Worm (Caenorhabditis elegans) whole organism, midembryonic: ENCODE measurements around the gene C06E4.1.

Source experiments
- T22C8.4 ChIP-seq: fragments of 200-800 bp; sonication (Bioruptor generic); IDR thresholded peaks from 2 replicates; pipeline ENCODE4 v1.3.6; 2022; ENCODE audit warnings: missing genetic modification characterization, missing compliant biosample characterization
- cog-1 ChIP-seq: sonication (generic microtip); optimal IDR thresholded peaks from 2 replicates; lab custom pipeline; 2016; ENCODE audit warnings: missing genetic modification characterization, missing compliant biosample characterization
- flt-1 ChIP-seq: fragments of 200-800 bp; sonication (Bioruptor generic); IDR thresholded peaks from 2 replicates; pipeline ENCODE4 v1.3.6; 2022; ENCODE audit warnings: missing genetic modification characterization, missing compliant biosample characterization
- klf-2 ChIP-seq: fragments of 200-800 bp; sonication (Bioruptor generic); conservative IDR thresholded peaks from 2 replicates; pipeline ENCODE4 v1.3.6; 2022; ENCODE audit warnings: missing genetic modification reagents, missing genetic modification characterization, missing compliant biosample characterization
- med-1 ChIP-seq: sonication (generic microtip); optimal IDR thresholded peaks from 2 replicates; lab custom pipeline; 2017; ENCODE audit warnings: missing genetic modification characterization, mild to moderate bottlenecking, missing compliant biosample characterization, antibody characterized with exemption, missing genetic modification reagents; ENCODE audit not compliant: insufficient read depth
- ref-1 ChIP-seq: fragments of 200-800 bp; sonication (Bioruptor generic); conservative IDR thresholded peaks from 2 replicates; pipeline ENCODE4 v1.3.6; 2022; ENCODE audit warnings: missing genetic modification reagents, missing genetic modification characterization, missing compliant biosample characterization
- tab-1 ChIP-seq: fragments of 200-800 bp; sonication (Bioruptor generic); IDR thresholded peaks from 2 replicates; pipeline ENCODE4 v1.3.6; 2022; ENCODE audit warnings: missing genetic modification characterization, missing compliant biosample characterization
- ztf-23 ChIP-seq: fragments of 200-800 bp; sonication (Bioruptor generic); IDR thresholded peaks from 2 replicates; pipeline ENCODE4 v1.3.6; 2022; ENCODE audit warnings: missing genetic modification reagents, missing genetic modification characterization, missing compliant biosample characterization
- ztf-29 ChIP-seq: fragments of 200-800 bp; sonication (Bioruptor generic); IDR thresholded peaks from 2 replicates; pipeline ENCODE4 v1.3.6; 2022; ENCODE audit warnings: missing genetic modification reagents, missing genetic modification characterization, missing compliant biosample characterization

C06E4.1 gene

ce11 chrIV:7285839-7286238 lies 2.8 kb downstream of the C06E4.1 start, which contains the start of gene C06E4.8:
TSS of gene C06E4.8 (minus strand) at chrIV:7285875.
- TF ChIP-seq cog-1, result no peak
- TF ChIP-seq ref-1 (GFP tag; lab: Robert Waterston, UW), result no peak
- no peak for TF ChIP-seq flt-1 (GFP tag; lab: Robert Waterston, UW)
- no peak for TF ChIP-seq ztf-29 (GFP tag; lab: Robert Waterston, UW)
- no peak for TF ChIP-seq ztf-23 (GFP tag; lab: Robert Waterston, UW)
- TF ChIP-seq med-1 (GFP tag; lab: Kevin White, UChicago), result no peak
- no peak for TF ChIP-seq klf-2
- no peak for TF ChIP-seq T22C8.4 (GFP tag; lab: Robert Waterston, UW)
- no peak for TF ChIP-seq tab-1 (GFP tag; lab: Robert Waterston, UW)

- TF ChIP-seq cog-1 (no peak), ztf-23 (GFP tag; lab: Robert Waterston, UW) (no peak)
Observed at ce11 chrIV:7287474-7287873, 4.4 kb downstream of the C06E4.1 start, which contains the start of gene F42C5.3. TSS of gene F42C5.3 (minus strand) at chrIV:7287574.

ce11 chrIV:7291066-7291465 lies 8.0 kb downstream of the C06E4.1 start:
- no peak for TF ChIP-seq flt-1 (GFP tag; lab: Robert Waterston, UW)
- no peak for TF ChIP-seq ref-1 (GFP tag; lab: Robert Waterston, UW)
- no peak for TF ChIP-seq ztf-29 (GFP tag; lab: Robert Waterston, UW)
- TF ChIP-seq klf-2, result no peak
- no peak for TF ChIP-seq med-1 (GFP tag; lab: Kevin White, UChicago)
- no peak for TF ChIP-seq ztf-23 (GFP tag; lab: Robert Waterston, UW)
- TF ChIP-seq tab-1 (GFP tag; lab: Robert Waterston, UW), result no peak
- no peak for TF ChIP-seq T22C8.4 (GFP tag; lab: Robert Waterston, UW)

ce11 chrIV:7291957-7292356 lies 8.9 kb downstream of the C06E4.1 start, which contains the start of gene F42C5.4:
TSS of gene F42C5.4 (minus strand) at chrIV:7292127.
- TF ChIP-seq T22C8.4 (GFP tag; lab: Robert Waterston, UW) (no peak), cog-1 (no peak), ztf-29 (GFP tag; lab: Robert Waterston, UW) (no peak), tab-1 (GFP tag; lab: Robert Waterston, UW) (no peak), klf-2 (no peak), ztf-23 (GFP tag; lab: Robert Waterston, UW) (no peak), med-1 (GFP tag; lab: Kevin White, UChicago) (no peak), ref-1 (GFP tag; lab: Robert Waterston, UW) (no peak), flt-1 (GFP tag; lab: Robert Waterston, UW) (no peak)

ce11 chrIV:7294121-7294520 lies 11.1 kb downstream of the C06E4.1 start, which contains the start of gene F42C5.5:
TSS of gene F42C5.5 (minus strand) at chrIV:7294221.
- TF ChIP-seq tab-1 (GFP tag; lab: Robert Waterston, UW) (no peak), ztf-29 (GFP tag; lab: Robert Waterston, UW) (no peak), T22C8.4 (GFP tag; lab: Robert Waterston, UW) (no peak), cog-1 (no peak), med-1 (GFP tag; lab: Kevin White, UChicago) (no peak), ref-1 (GFP tag; lab: Robert Waterston, UW) (no peak)

ce11 chrIV:7301481-7301880 lies 18.4 kb downstream of the C06E4.1 start:
- TF ChIP-seq med-1 (GFP tag; lab: Kevin White, UChicago) (no peak), klf-2 (no peak), ztf-29 (GFP tag; lab: Robert Waterston, UW) (no peak), cog-1 (no peak), T22C8.4 (GFP tag; lab: Robert Waterston, UW) (no peak), ref-1 (GFP tag; lab: Robert Waterston, UW) (no peak), ztf-23 (GFP tag; lab: Robert Waterston, UW) (no peak), tab-1 (GFP tag; lab: Robert Waterston, UW) (no peak), flt-1 (GFP tag; lab: Robert Waterston, UW) (no peak)

ce11 chrIV:7305325-7305724 lies 22.3 kb downstream of the C06E4.1 start, which contains the start of gene npr-27:
TSS of gene npr-27 (plus strand) at chrIV:7305625.
- no peak for TF ChIP-seq tab-1 (GFP tag; lab: Robert Waterston, UW)
- no peak for TF ChIP-seq ztf-23 (GFP tag; lab: Robert Waterston, UW)
- TF ChIP-seq klf-2, result no peak
- TF ChIP-seq med-1 (GFP tag; lab: Kevin White, UChicago), result no peak
- TF ChIP-seq flt-1 (GFP tag; lab: Robert Waterston, UW), result no peak
- no peak for TF ChIP-seq T22C8.4 (GFP tag; lab: Robert Waterston, UW)
- no peak for TF ChIP-seq ztf-29 (GFP tag; lab: Robert Waterston, UW)
- no peak for TF ChIP-seq cog-1
- no peak for TF ChIP-seq ref-1 (GFP tag; lab: Robert Waterston, UW)

- no peak for TF ChIP-seq med-1 (GFP tag; lab: Kevin White, UChicago)
- TF ChIP-seq tab-1 (GFP tag; lab: Robert Waterston, UW), result no peak
- TF ChIP-seq ref-1 (GFP tag; lab: Robert Waterston, UW), result no peak
- TF ChIP-seq klf-2, result no peak
- no peak for TF ChIP-seq ztf-29 (GFP tag; lab: Robert Waterston, UW)
- TF ChIP-seq ztf-23 (GFP tag; lab: Robert Waterston, UW), result no peak
- TF ChIP-seq flt-1 (GFP tag; lab: Robert Waterston, UW), result no peak
- TF ChIP-seq T22C8.4 (GFP tag; lab: Robert Waterston, UW), result no peak
Observed at ce11 chrIV:7308974-7309373, 25.9 kb downstream of the C06E4.1 start, which contains the start of gene F42C5.6. TSS of gene F42C5.6 (minus strand) at chrIV:7309074.

- TF ChIP-seq ztf-23 (GFP tag; lab: Robert Waterston, UW) (no peak), flt-1 (GFP tag; lab: Robert Waterston, UW) (no peak), cog-1 (no peak), ref-1 (GFP tag; lab: Robert Waterston, UW) (no peak)
Observed at ce11 chrIV:7309678-7310077, 26.6 kb downstream of the C06E4.1 start.

ce11 chrIV:7310410-7310809 lies 27.4 kb downstream of the C06E4.1 start, which contains the start of gene grl-4:
TSS of gene grl-4 (minus strand) at chrIV:7310760.
- TF ChIP-seq med-1 (GFP tag; lab: Kevin White, UChicago) (no peak), T22C8.4 (GFP tag; lab: Robert Waterston, UW) (no peak), ztf-23 (GFP tag; lab: Robert Waterston, UW) (no peak), klf-2 (no peak), ztf-29 (GFP tag; lab: Robert Waterston, UW) (no peak), flt-1 (GFP tag; lab: Robert Waterston, UW) (no peak), ref-1 (GFP tag; lab: Robert Waterston, UW) (no peak), tab-1 (GFP tag; lab: Robert Waterston, UW) (no peak), cog-1 (no peak)
